Worm (Caenorhabditis elegans): ENCODE data around the gene F23H12.3.

DNA sequence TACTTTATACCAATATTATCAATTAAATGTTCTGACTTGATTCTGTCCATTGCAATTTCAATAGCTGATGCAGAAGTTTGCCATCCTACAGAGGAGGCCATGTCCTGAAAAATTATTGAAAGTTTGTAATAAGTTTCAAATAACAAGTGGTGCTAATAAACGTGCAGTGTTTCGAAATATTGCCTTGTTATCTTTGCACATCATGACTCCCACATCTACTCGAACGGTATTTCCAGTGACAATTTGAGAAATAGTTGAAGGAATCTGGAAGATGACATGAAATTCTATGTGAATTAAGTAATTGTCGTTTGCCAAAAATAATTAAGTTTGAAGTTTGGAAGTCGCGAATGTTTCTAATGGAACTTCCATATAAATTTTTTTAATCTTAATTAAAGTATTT is 24.5 kb downstream of the F23H12.3 start, which contains the start of gene gcy-13:
- TF ChIP-seq zag-1 (tag; optimal IDR thresholded peaks at IDR 0.05), result no peak
- no peak for TF ChIP-seq ztf-11 (tag; optimal IDR thresholded peaks at IDR 0.05)
- TF ChIP-seq nhr-76 (tag; optimal IDR thresholded peaks at IDR 0.05), result no peak

Data from whole organism, L3 larva.